Worm (Caenorhabditis elegans): ENCODE data around the gene ptd-2.
A peak's percentile ranks its signal among the peaks of the same experiment; 100 is the strongest.

DNA sequence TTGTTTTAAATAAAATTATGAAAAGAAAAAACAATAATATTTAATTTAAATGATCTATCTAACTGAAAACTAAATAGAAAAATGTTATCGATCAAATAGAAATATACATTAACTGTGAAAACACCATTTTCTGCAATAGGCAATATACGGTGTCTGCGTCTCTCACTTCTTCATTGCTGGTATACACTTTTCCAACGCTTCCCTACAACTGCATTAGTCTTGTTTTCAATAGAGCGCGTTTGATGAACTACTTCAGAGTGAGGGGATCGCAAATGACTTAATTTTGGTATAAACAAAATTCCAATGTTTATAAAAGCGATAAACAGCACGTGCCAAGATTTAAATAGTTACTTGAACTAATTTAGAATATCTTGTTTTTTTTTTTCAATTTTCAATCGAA, 37.5 kb upstream of the ptd-2 start:
- TF ChIP-seq unc-62 (GFP tag; optimal IDR thresholded peaks at IDR 0.05 in 1 of 2), result no peak
- no peak for TF ChIP-seq unc-62 (tag; optimal IDR thresholded peaks at IDR 0.05)
- peak in 1 of 2 experiments; percentile 44 for TF ChIP-seq mdl-1 (tag; optimal IDR thresholded peaks at IDR 0.05)

Data from whole organism, L4 larva.